Worm (Caenorhabditis elegans) whole organism, L4 larva: ENCODE measurements around the gene F31D4.2.

Source experiments
- F37D6.2 ChIP-seq: sonication (generic microtip); optimal IDR thresholded peaks from 2 replicates; lab custom pipeline; 2016; ENCODE audit warnings: mild to moderate bottlenecking, missing genetic modification characterization, missing compliant biosample characterization
- T20F7.1 ChIP-seq: fragments of 200-800 bp; sonication (Bioruptor generic); optimal IDR thresholded peaks from 2 replicates; lab custom pipeline; 2018; ENCODE audit warnings: mild to moderate bottlenecking, missing genetic modification characterization, missing compliant biosample characterization
- Y5F2A.4 ChIP-seq: fragments of 200-800 bp; sonication (Bioruptor generic); optimal IDR thresholded peaks from 2 replicates; lab custom pipeline; 2018; ENCODE audit warnings: mild to moderate bottlenecking, missing genetic modification characterization, missing compliant biosample characterization
- ZK337.2 ChIP-seq: fragments of 200-800 bp; sonication (Bioruptor generic); IDR thresholded peaks from 2 replicates; pipeline ENCODE4 v1.3.6; 2022; ENCODE audit warnings: missing genetic modification reagents, missing genetic modification characterization, missing compliant biosample characterization
- aha-1 ChIP-seq: fragments of 150-350 bp; peaks from one replicate; lab custom pipeline; 2014; ENCODE audit warnings: missing biosample characterization, missing genetic modification characterization
- arid-1 ChIP-seq: fragments of 200-800 bp; sonication (Bioruptor generic); conservative IDR thresholded peaks from 2 replicates; pipeline ENCODE4 v1.3.6; 2022; ENCODE audit warnings: missing genetic modification reagents, missing genetic modification characterization, missing compliant biosample characterization
- attf-4 ChIP-seq: sonication (generic microtip); optimal IDR thresholded peaks from 3 replicates; lab custom pipeline; 2017; ENCODE audit warnings: missing biosample characterization, missing genetic modification characterization
- ceh-32 ChIP-seq: sonication (generic microtip); optimal IDR thresholded peaks from 2 replicates; lab custom pipeline; 2016; ENCODE audit warnings: mild to moderate bottlenecking, missing genetic modification characterization, missing compliant biosample characterization; ENCODE audit not compliant: poor library complexity
- ceh-44 ChIP-seq: fragments of 200-800 bp; sonication (Bioruptor generic); IDR thresholded peaks from 2 replicates; pipeline ENCODE4 v1.3.6; 2022; ENCODE audit warnings: missing genetic modification reagents, missing genetic modification characterization, missing compliant biosample characterization
- ces-1 ChIP-seq: fragments of 150-350 bp; sonication (generic microtip); optimal IDR thresholded peaks from 4 replicates; lab custom pipeline; 2014; ENCODE audit warnings: missing biosample characterization, missing genetic modification reagents, missing genetic modification characterization
- cey-2 ChIP-seq: sonication (generic microtip); optimal IDR thresholded peaks from 3 replicates; lab custom pipeline; 2017; ENCODE audit warnings: missing genetic modification characterization, mild to moderate bottlenecking, missing compliant biosample characterization, antibody characterized with exemption, borderline replicate concordance; ENCODE audit not compliant: insufficient read depth
- daf-12 ChIP-seq: fragments of 150-350 bp; optimal IDR thresholded peaks from 2 replicates; lab custom pipeline; 2014; ENCODE audit warnings: missing biosample characterization, missing genetic modification reagents, missing genetic modification characterization
- daf-16 ChIP-seq, 3 experiments: sonication (generic microtip); optimal IDR thresholded peaks; 2 replicates each; lab custom pipeline; 2016 to 2017; ENCODE audit warnings: missing genetic modification characterization in 3 of 3, missing genetic modification reagents in 3 of 3, mild to moderate bottlenecking in 2 of 3, missing compliant biosample characterization in 2 of 3, missing biosample characterization in 1 of 3, moderate library complexity in 1 of 3
- daf-8 ChIP-seq: fragments of 200-800 bp; sonication (Bioruptor generic); IDR thresholded peaks from 2 replicates; pipeline ENCODE4 v1.3.6; 2022; ENCODE audit warnings: missing genetic modification characterization, missing compliant biosample characterization
- dmd-6 ChIP-seq: fragments of 200-800 bp; sonication (Bioruptor generic); IDR thresholded peaks from 2 replicates; pipeline ENCODE4 v1.3.6; 2022; ENCODE audit warnings: missing genetic modification reagents, missing genetic modification characterization, missing compliant biosample characterization
- dmd-9 ChIP-seq: fragments of 200-800 bp; sonication (Bioruptor generic); IDR thresholded peaks from 2 replicates; pipeline ENCODE4 v1.3.6; 2022; ENCODE audit warnings: missing genetic modification reagents, missing genetic modification characterization, missing compliant biosample characterization
- dpl-1 ChIP-seq: fragments of 150-350 bp; optimal IDR thresholded peaks from 2 replicates; lab custom pipeline; 2014; ENCODE audit warnings: missing biosample characterization, missing genetic modification reagents, missing genetic modification characterization
- duxl-1 ChIP-seq: sonication (generic microtip); optimal IDR thresholded peaks from 2 replicates; lab custom pipeline; 2016; ENCODE audit warnings: mild to moderate bottlenecking, missing genetic modification characterization, moderate library complexity, missing compliant biosample characterization; ENCODE audit not compliant: poor library complexity
- fos-1 ChIP-seq: fragments of 150-350 bp; optimal IDR thresholded peaks from 2 replicates; lab custom pipeline; 2014; ENCODE audit warnings: missing biosample characterization, missing genetic modification characterization
- gei-8 ChIP-seq: fragments of 200-800 bp; sonication (Bioruptor generic); optimal IDR thresholded peaks from 2 replicates; lab custom pipeline; 2018; ENCODE audit warnings: mild to moderate bottlenecking, missing genetic modification characterization, missing compliant biosample characterization
- hif-1 ChIP-seq, 2 experiments: sonication (generic microtip); optimal IDR thresholded peaks; 2 replicates each; lab custom pipeline; 2016 to 2017; ENCODE audit warnings: missing compliant biosample characterization in 2 of 2, missing genetic modification characterization in 2 of 2, missing genetic modification reagents in 2 of 2, missing genotype in 2 of 2, mild to moderate bottlenecking in 1 of 2
- jun-1 ChIP-seq: fragments of 150-350 bp; optimal IDR thresholded peaks from 2 replicates; lab custom pipeline; 2014; ENCODE audit warnings: missing biosample characterization, missing genetic modification reagents, missing genetic modification characterization
- lin-13 ChIP-seq: fragments of 150-350 bp; optimal IDR thresholded peaks from 2 replicates; lab custom pipeline; 2014; ENCODE audit warnings: missing biosample characterization, missing genetic modification reagents, missing genetic modification characterization
- lin-15B ChIP-seq: fragments of 150-350 bp; sonication (generic microtip); optimal IDR thresholded peaks from 3 replicates; lab custom pipeline; 2014; ENCODE audit warnings: missing biosample characterization, missing genetic modification characterization
- lin-38 ChIP-seq: fragments of 200-800 bp; sonication (Bioruptor generic); IDR thresholded peaks from 2 replicates; pipeline ENCODE4 v1.3.6; 2022; ENCODE audit warnings: missing genetic modification reagents, missing genetic modification characterization, missing compliant biosample characterization
- lin-39 ChIP-seq: fragments of 150-350 bp; optimal IDR thresholded peaks from 2 replicates; lab custom pipeline; 2014; ENCODE audit warnings: missing biosample characterization, missing genetic modification reagents, missing genetic modification characterization
- madf-9 ChIP-seq: fragments of 200-800 bp; sonication (Bioruptor generic); conservative IDR thresholded peaks from 2 replicates; pipeline ENCODE4 v1.3.6; 2022; ENCODE audit warnings: missing genetic modification reagents, missing genetic modification characterization, missing compliant biosample characterization
- mep-1 ChIP-seq: fragments of 150-350 bp; sonication (generic microtip); optimal IDR thresholded peaks from 3 replicates; lab custom pipeline; 2014; ENCODE audit warnings: missing biosample characterization, missing genetic modification characterization
- mxl-3 ChIP-seq: fragments of 200-800 bp; sonication (Bioruptor generic); optimal IDR thresholded peaks from 2 replicates; lab custom pipeline; 2018; ENCODE audit warnings: mild to moderate bottlenecking, missing genetic modification characterization, missing compliant biosample characterization
- nhr-10 ChIP-seq: fragments of 150-350 bp; optimal IDR thresholded peaks from 2 replicates; lab custom pipeline; 2014; ENCODE audit warnings: missing biosample characterization, missing genetic modification characterization
- nhr-102 ChIP-seq: sonication (generic microtip); optimal IDR thresholded peaks from 2 replicates; lab custom pipeline; 2016; ENCODE audit warnings: mild to moderate bottlenecking, missing genetic modification characterization, moderate library complexity, missing compliant biosample characterization
- nhr-237 ChIP-seq: sonication (generic microtip); optimal IDR thresholded peaks from 2 replicates; lab custom pipeline; 2017; ENCODE audit warnings: missing biosample characterization, missing genetic modification characterization
- nhr-28 ChIP-seq: fragments of 150-350 bp; optimal IDR thresholded peaks from 2 replicates; lab custom pipeline; 2014; ENCODE audit warnings: missing biosample characterization, missing genetic modification characterization
- nhr-42 ChIP-seq: fragments of 200-800 bp; sonication (Bioruptor generic); IDR thresholded peaks from 2 replicates; pipeline ENCODE4 v1.3.6; 2022; ENCODE audit warnings: missing genetic modification characterization, missing compliant biosample characterization
- nhr-48 ChIP-seq: sonication (generic microtip); optimal IDR thresholded peaks from 2 replicates; lab custom pipeline; 2016; ENCODE audit warnings: mild to moderate bottlenecking, missing genetic modification characterization, missing compliant biosample characterization
- nhr-76 ChIP-seq: fragments of 150-350 bp; optimal IDR thresholded peaks from 2 replicates; lab custom pipeline; 2014; ENCODE audit warnings: missing biosample characterization, missing genetic modification characterization
- nhr-77 ChIP-seq: fragments of 150-350 bp; optimal IDR thresholded peaks from 2 replicates; lab custom pipeline; 2014; ENCODE audit warnings: missing biosample characterization, missing genetic modification characterization
- pha-4 ChIP-seq, 2 experiments: fragments of 150-350 bp in 1 of 2; fragments of 200-800 bp in 1 of 2; sonication (Bioruptor generic) in 1 of 2; IDR thresholded peaks in 1 of 2; optimal IDR thresholded peaks in 1 of 2; 2 replicates each; pipeline versions ENCODE4 v1.3.6 to Lab custom; 2014 to 2022; ENCODE audit warnings: missing genetic modification characterization in 2 of 2, missing genetic modification reagents in 2 of 2, missing biosample characterization in 1 of 2, missing compliant biosample characterization in 1 of 2
- php-3 ChIP-seq: fragments of 200-800 bp; sonication (Bioruptor generic); IDR thresholded peaks from 2 replicates; pipeline ENCODE4 v1.3.6; 2022; ENCODE audit warnings: missing genetic modification reagents, missing genetic modification characterization, missing compliant biosample characterization
- pqm-1 ChIP-seq: sonication (generic microtip); optimal IDR thresholded peaks from 2 replicates; lab custom pipeline; 2017; ENCODE audit warnings: missing biosample characterization, missing genetic modification characterization
- rbr-2 ChIP-seq: sonication (generic microtip); optimal IDR thresholded peaks from 2 replicates; lab custom pipeline; 2016; ENCODE audit warnings: missing genotype, missing genetic modification characterization, missing compliant biosample characterization
- skn-1 ChIP-seq: fragments of 150-350 bp; optimal IDR thresholded peaks from 2 replicates; lab custom pipeline; 2014; ENCODE audit warnings: missing biosample characterization, missing genetic modification characterization
- snpc-4 ChIP-seq: fragments of 150-350 bp; optimal IDR thresholded peaks from 2 replicates; lab custom pipeline; 2014; ENCODE audit warnings: missing biosample characterization, missing genetic modification characterization
- spr-1 ChIP-seq: sonication (generic microtip); optimal IDR thresholded peaks from 2 replicates; lab custom pipeline; 2016; ENCODE audit warnings: mild to moderate bottlenecking, missing genetic modification characterization, missing compliant biosample characterization
- spr-3 ChIP-seq: fragments of 200-800 bp; sonication (Bioruptor generic); optimal IDR thresholded peaks from 2 replicates; lab custom pipeline; 2018; ENCODE audit warnings: mild to moderate bottlenecking, missing genetic modification characterization, missing compliant biosample characterization
- tag-97 ChIP-seq: fragments of 200-800 bp; sonication (Bioruptor generic); IDR thresholded peaks from 2 replicates; pipeline ENCODE4 v1.3.6; 2022; ENCODE audit warnings: missing genetic modification characterization, missing compliant biosample characterization
- unc-62 ChIP-seq, 3 experiments: fragments of 150-350 bp in 1 of 3; sonication (generic microtip); optimal IDR thresholded peaks in 2 of 3; peaks in 1 of 3; 1 replicate in 1 of 3; 2 replicates in 2 of 3; lab custom pipeline; 2014 to 2017; ENCODE audit warnings: missing biosample characterization in 3 of 3, missing genetic modification characterization in 3 of 3, missing genetic modification reagents in 3 of 3, missing genotype in 1 of 3
- zfp-2 ChIP-seq: sonication (generic microtip); optimal IDR thresholded peaks from 2 replicates; lab custom pipeline; 2016; ENCODE audit warnings: mild to moderate bottlenecking, missing genetic modification characterization, missing compliant biosample characterization
- zip-2 ChIP-seq: fragments of 150-350 bp; optimal IDR thresholded peaks from 2 replicates; lab custom pipeline; 2014; ENCODE audit warnings: missing biosample characterization, missing genetic modification characterization

F31D4.2 gene

ce11 chrV:20845524-20846208 is at the start of gene F31D4.2, which contains the start of gene fkb-6:
F31D4.2 (minus strand) TSS chrV:20845546.
fkb-6 (plus strand) TSS chrV:20846158.
- TF ChIP-seq Y5F2A.4 (GFP tag; lab: Kevin White, UChicago) (no peak), hif-1 (tag; optimal IDR thresholded peaks at IDR 0.05; lab: Kevin White, UChicago) (peak; percentile 25 to 96), duxl-1 (no peak), snpc-4 (tag; lab: Kevin White, UChicago) (no peak), nhr-48 (tag; lab: Kevin White, UChicago) (no peak), daf-16 (GFP tag; optimal IDR thresholded peaks at IDR 0.05; lab: Kevin White, UChicago) (peak in 1 of 2 experiments; percentile 3), daf-16 (tag; optimal IDR thresholded peaks at IDR 0.05; lab: Kevin White, UChicago) (peak; percentile 38), php-3 (GFP tag; lab: Robert Waterston, UW) (no peak), lin-39 (tag; lab: Kevin White, UChicago) (no peak), daf-8 (GFP tag; lab: Robert Waterston, UW) (no peak), pha-4 (GFP tag; IDR thresholded peaks at IDR 0.05; lab: Robert Waterston, UW) (no peak), pha-4 (tag; optimal IDR thresholded peaks at IDR 0.05; lab: Kevin White, UChicago) (peak; percentile 47), dpl-1 (GFP tag; lab: Kevin White, UChicago) (peak; percentile 71), jun-1 (tag; lab: Kevin White, UChicago) (peak; percentile 15), tag-97 (no peak), mxl-3 (GFP tag; lab: Kevin White, UChicago) (no peak), spr-1 (tag; lab: Kevin White, UChicago) (peak; percentile 1), arid-1 (GFP tag; lab: Robert Waterston, UW) (peak; percentile 68; the same call in 1 of the 2 replicates), ces-1 (GFP tag; lab: Kevin White, UChicago) (no peak), nhr-76 (tag; lab: Kevin White, UChicago) (no peak), unc-62 (GFP tag; optimal IDR thresholded peaks at IDR 0.05 in 1 of 2; lab: Kevin White, UChicago) (peak in 1 of 2 experiments; percentile 99), unc-62 (tag; optimal IDR thresholded peaks at IDR 0.05; lab: Kevin White, UChicago) (no peak), zfp-2 (no peak), cey-2 (tag; lab: Kevin White, UChicago) (no peak), spr-3 (no peak), mep-1 (tag; lab: Kevin White, UChicago) (peak; percentile 68), dmd-6 (GFP tag; lab: Robert Waterston, UW) (peak; percentile 52), aha-1 (tag; lab: Kevin White, UChicago) (peak; percentile 96), lin-15B (tag; lab: Kevin White, UChicago) (no peak), madf-9 (GFP tag; lab: Robert Waterston, UW) (no peak), zip-2 (tag; lab: Kevin White, UChicago) (no peak), attf-4 (tag; lab: Kevin White, UChicago) (no peak), gei-8 (GFP tag; lab: Kevin White, UChicago) (no peak), ceh-44 (GFP tag; lab: Robert Waterston, UW) (no peak), daf-12 (no peak), nhr-77 (tag; lab: Kevin White, UChicago) (no peak), nhr-28 (peak; percentile 61), lin-38 (GFP tag; lab: Robert Waterston, UW) (peak; percentile 75), ZK337.2 (no peak), dmd-9 (no peak), T20F7.1 (GFP tag; lab: Kevin White, UChicago) (no peak), F37D6.2 (tag; lab: Kevin White, UChicago) (peak; percentile 11), nhr-102 (tag; lab: Kevin White, UChicago) (no peak), nhr-42 (GFP tag; lab: Robert Waterston, UW) (no peak), lin-13 (GFP tag; lab: Kevin White, UChicago) (no peak), pqm-1 (tag; lab: Kevin White, UChicago) (no peak), skn-1 (no peak), ceh-32 (tag; lab: Kevin White, UChicago) (no peak), fos-1 (tag; lab: Kevin White, UChicago) (no peak), nhr-237 (tag; lab: Kevin White, UChicago) (no peak), nhr-10 (no peak), rbr-2 (peak; percentile 60)
